Fruit fly (Drosophila melanogaster) whole organism, embryonic: ENCODE results near the gene CG3224.
A peak's percentile ranks its signal among the peaks of the same experiment; 100 is the strongest.

Experiments used
- ATbp ChIP-seq: fragments of 200-800 bp; sonication (Bioruptor generic); optimal IDR thresholded peaks from 2 replicates; lab custom pipeline; 2017; ENCODE audit warnings: missing biosample characterization, mild to moderate bottlenecking, missing genetic modification characterization, missing genetic modification reagents
- Bteb2 ChIP-seq: fragments of 200-800 bp; sonication (Bioruptor generic); optimal IDR thresholded peaks from 2 replicates; lab custom pipeline; 2016; ENCODE audit warnings: missing biosample characterization, missing genetic modification characterization
- CG1647 ChIP-seq: fragments of 200-800 bp; sonication (Bioruptor generic); optimal IDR thresholded peaks from 3 replicates; lab custom pipeline; 2016; ENCODE audit warnings: missing biosample characterization, missing genetic modification characterization
- CG16813 ChIP-seq: fragments of 200-800 bp; sonication (Bioruptor generic); IDR thresholded peaks from 3 replicates; pipeline ENCODE4 v1.3.6; 2022; ENCODE audit warnings: missing biosample characterization, missing genetic modification characterization; ENCODE audit not compliant: partially characterized antibody
- CG17359 ChIP-seq: fragments of 200-800 bp; sonication (Bioruptor generic); optimal IDR thresholded peaks from 3 replicates; lab custom pipeline; 2018; ENCODE audit warnings: missing biosample characterization, mild to moderate bottlenecking, missing genetic modification characterization, moderate library complexity
- CG17361 ChIP-seq: fragments of 200-800 bp; sonication (Bioruptor generic); IDR thresholded peaks from 3 replicates; pipeline ENCODE4 v1.3.6; 2022; ENCODE audit warnings: missing biosample characterization, missing genetic modification characterization
- CG18011 ChIP-seq: fragments of 200-800 bp; sonication (Bioruptor generic); optimal IDR thresholded peaks from 2 replicates; lab custom pipeline; 2017; ENCODE audit warnings: missing biosample characterization, missing genetic modification characterization, mild to moderate bottlenecking, moderate library complexity, missing genotype
- CG18764 ChIP-seq: fragments of 200-800 bp; sonication (Bioruptor generic); optimal IDR thresholded peaks from 3 replicates; lab custom pipeline; 2016; ENCODE audit warnings: missing biosample characterization, missing genetic modification characterization
- CG2120 ChIP-seq: fragments of 200-800 bp; sonication (Bioruptor generic); optimal IDR thresholded peaks from 3 replicates; lab custom pipeline; 2016; ENCODE audit warnings: missing biosample characterization, missing genetic modification characterization
- CG2678 ChIP-seq: fragments of 200-800 bp; sonication (Bioruptor generic); optimal IDR thresholded peaks from 3 replicates; lab custom pipeline; 2019; ENCODE audit warnings: missing biosample characterization, mild to moderate bottlenecking, missing genetic modification characterization, moderate library complexity
- CG2889 ChIP-seq: fragments of 200-800 bp; sonication (Bioruptor generic); IDR thresholded peaks from 3 replicates; pipeline ENCODE4 v1.3.6; 2022; ENCODE audit warnings: missing biosample characterization, missing genetic modification characterization
- CG33557 ChIP-seq: fragments of 200-800 bp; sonication (Bioruptor generic); optimal IDR thresholded peaks from 2 replicates; lab custom pipeline; 2019; ENCODE audit warnings: missing biosample characterization, mild to moderate bottlenecking, missing genetic modification characterization, moderate library complexity
- CG5245 ChIP-seq: fragments of 200-800 bp; sonication (Bioruptor generic); optimal IDR thresholded peaks from 3 replicates; lab custom pipeline; 2016; ENCODE audit warnings: missing biosample characterization, missing genetic modification characterization
- CG7786 ChIP-seq: fragments of 200-800 bp; sonication (Bioruptor generic); optimal IDR thresholded peaks from 2 replicates; lab custom pipeline; 2016; ENCODE audit warnings: missing biosample characterization, missing genetic modification characterization
- CG8359 ChIP-seq: fragments of 200-800 bp; sonication (Bioruptor generic); optimal IDR thresholded peaks from 2 replicates; lab custom pipeline; 2017; ENCODE audit warnings: missing biosample characterization, mild to moderate bottlenecking, missing genetic modification characterization, borderline replicate concordance
- CoRest ChIP-seq: fragments of 200-800 bp; sonication (Bioruptor generic); optimal IDR thresholded peaks from 3 replicates; lab custom pipeline; 2018; ENCODE audit warnings: missing biosample characterization, mild to moderate bottlenecking, missing genetic modification characterization, moderate library complexity
- Deaf1 ChIP-seq: fragments of 200-800 bp; optimal IDR thresholded peaks from 3 replicates; lab custom pipeline; 2019; ENCODE audit warnings: missing biosample characterization, mild to moderate bottlenecking, missing genetic modification characterization, moderate library complexity
- Dll ChIP-seq: fragments of 200-800 bp; sonication (Bioruptor generic); IDR thresholded peaks from 4 replicates; pipeline ENCODE4 v1.3.6; 2022; ENCODE audit warnings: missing biosample characterization, missing genetic modification characterization; ENCODE audit not compliant: partially characterized antibody
- Doc3 ChIP-seq: fragments of 200-800 bp; sonication (Bioruptor generic); IDR thresholded peaks from 3 replicates; pipeline ENCODE4 v1.3.6; 2022; ENCODE audit warnings: missing biosample characterization, missing genetic modification characterization; ENCODE audit not compliant: partially characterized antibody
- HLH3B ChIP-seq: fragments of 200-800 bp; sonication (Bioruptor generic); IDR thresholded peaks from 2 replicates; pipeline ENCODE4 v1.3.6; 2022; ENCODE audit warnings: missing biosample characterization, missing genetic modification characterization
- Kr ChIP-seq: fragments of 200-800 bp; sonication (Bioruptor generic); optimal IDR thresholded peaks from 2 replicates; lab custom pipeline; 2017; ENCODE audit warnings: missing biosample characterization, mild to moderate bottlenecking, missing genetic modification characterization
- Myb ChIP-seq: fragments of 200-800 bp; sonication (Bioruptor generic); optimal IDR thresholded peaks from 2 replicates; lab custom pipeline; 2016; ENCODE audit warnings: missing biosample characterization, missing genetic modification characterization
- Sin3A ChIP-seq: fragments of >200 bp; optimal IDR thresholded peaks from 2 replicates; lab custom pipeline; 2018
- Sox100B ChIP-seq: fragments of 200-800 bp; sonication (Bioruptor generic); optimal IDR thresholded peaks from 3 replicates; lab custom pipeline; 2018; ENCODE audit warnings: missing biosample characterization, mild to moderate bottlenecking, missing genetic modification characterization
- Sox102F ChIP-seq: fragments of 200-800 bp; sonication (Bioruptor generic); optimal IDR thresholded peaks from 2 replicates; lab custom pipeline; 2018; ENCODE audit warnings: missing biosample characterization, mild to moderate bottlenecking, missing genetic modification characterization, moderate library complexity
- Spps ChIP-seq: fragments of 200-800 bp; sonication (Bioruptor generic); optimal IDR thresholded peaks from 2 replicates; lab custom pipeline; 2018; ENCODE audit warnings: missing biosample characterization, mild to moderate bottlenecking, missing genetic modification characterization
- Sry-β ChIP-seq: fragments of 200-800 bp; sonication (Bioruptor generic); optimal IDR thresholded peaks from 2 replicates; lab custom pipeline; 2018; ENCODE audit warnings: missing biosample characterization, mild to moderate bottlenecking, missing genetic modification characterization, moderate library complexity
- Tbp ChIP-seq: fragments of >200 bp; optimal IDR thresholded peaks from 2 replicates; lab custom pipeline; 2018; ENCODE audit warnings: missing biosample characterization, missing genetic modification characterization
- amos ChIP-seq: fragments of 200-800 bp; sonication (Bioruptor generic); IDR thresholded peaks from 2 replicates; pipeline ENCODE4 v1.3.6; 2022; ENCODE audit warnings: missing biosample characterization, missing genetic modification characterization; ENCODE audit not compliant: partially characterized antibody
- bsh ChIP-seq, 2 experiments: fragments of 200-800 bp; sonication (Bioruptor generic); optimal IDR thresholded peaks; 2 replicates each; lab custom pipeline; 2017 to 2018; ENCODE audit warnings: mild to moderate bottlenecking in 2 of 2, missing biosample characterization in 2 of 2, missing genetic modification characterization in 2 of 2, moderate library complexity in 1 of 2
- disco-r ChIP-seq: fragments of 200-800 bp; sonication (Bioruptor generic); optimal IDR thresholded peaks from 2 replicates; lab custom pipeline; 2016; ENCODE audit warnings: missing biosample characterization, missing genetic modification characterization
- dmrt11E ChIP-seq: fragments of 200-800 bp; sonication (Bioruptor generic); optimal IDR thresholded peaks from 3 replicates; lab custom pipeline; 2018; ENCODE audit warnings: missing biosample characterization, mild to moderate bottlenecking, missing genetic modification characterization, moderate library complexity
- dmrt99B ChIP-seq: fragments of 200-800 bp; sonication (Bioruptor generic); optimal IDR thresholded peaks from 2 replicates; lab custom pipeline; 2018; ENCODE audit warnings: missing biosample characterization, mild to moderate bottlenecking, missing genetic modification characterization, moderate library complexity
- dysf ChIP-seq: fragments of 200-800 bp; sonication (Bioruptor generic); IDR thresholded peaks from 3 replicates; pipeline ENCODE4 v1.3.6; 2022; ENCODE audit warnings: missing biosample characterization, missing genetic modification characterization
- emc ChIP-seq: fragments of 200-800 bp; sonication (Bioruptor generic); optimal IDR thresholded peaks from 2 replicates; lab custom pipeline; 2016; ENCODE audit warnings: missing biosample characterization, missing genetic modification characterization
- fd102C ChIP-seq: fragments of 200-800 bp; sonication (Bioruptor generic); optimal IDR thresholded peaks from 2 replicates; lab custom pipeline; 2018; ENCODE audit warnings: missing biosample characterization, mild to moderate bottlenecking, missing genetic modification characterization, moderate library complexity
- grau ChIP-seq: fragments of 200-800 bp; optimal IDR thresholded peaks from 3 replicates; lab custom pipeline; 2019; ENCODE audit warnings: missing biosample characterization, mild to moderate bottlenecking, missing genetic modification characterization, moderate library complexity
- kni ChIP-seq: fragments of 200-800 bp; sonication (Bioruptor generic); optimal IDR thresholded peaks from 3 replicates; lab custom pipeline; 2017; ENCODE audit warnings: mild to moderate bottlenecking, missing biosample characterization, missing genetic modification reagents, missing genetic modification characterization
- lola ChIP-seq, 3 experiments: fragments of >200 bp in 2 of 3; fragments of 200-800 bp in 1 of 3; sonication (Bioruptor generic) in 1 of 3; optimal IDR thresholded peaks; 2 replicates each; lab custom pipeline; 2017 to 2019; ENCODE audit warnings: missing biosample characterization in 3 of 3, missing genetic modification characterization in 3 of 3, mild to moderate bottlenecking in 1 of 3, moderate library complexity in 1 of 3
- nerfin-1 ChIP-seq: fragments of 200-800 bp; sonication (Bioruptor generic); optimal IDR thresholded peaks from 3 replicates; lab custom pipeline; 2019; ENCODE audit warnings: missing biosample characterization, mild to moderate bottlenecking, missing genetic modification characterization, moderate library complexity
- pros ChIP-seq: fragments of 200-800 bp; sonication (Bioruptor generic); optimal IDR thresholded peaks from 3 replicates; lab custom pipeline; 2019; ENCODE audit warnings: missing biosample characterization, mild to moderate bottlenecking, missing genetic modification characterization, moderate library complexity
- sd ChIP-seq: fragments of 200-800 bp; sonication (Bioruptor generic); optimal IDR thresholded peaks from 3 replicates; lab custom pipeline; 2018; ENCODE audit warnings: missing biosample characterization, mild to moderate bottlenecking, missing genetic modification characterization, moderate library complexity
- sqz ChIP-seq: fragments of 200-800 bp; sonication (Bioruptor generic); optimal IDR thresholded peaks from 3 replicates; lab custom pipeline; 2018; ENCODE audit warnings: missing biosample characterization, mild to moderate bottlenecking, missing genetic modification characterization
- stwl ChIP-seq: fragments of 200-800 bp; sonication (Bioruptor generic); optimal IDR thresholded peaks from 3 replicates; lab custom pipeline; 2018; ENCODE audit warnings: missing biosample characterization, mild to moderate bottlenecking, missing genetic modification characterization, moderate library complexity
- sug ChIP-seq: fragments of 200-800 bp; optimal IDR thresholded peaks from 2 replicates; lab custom pipeline; 2019; ENCODE audit warnings: missing biosample characterization, mild to moderate bottlenecking, missing genetic modification characterization, moderate library complexity
- vnd ChIP-seq: fragments of 200-800 bp; sonication (Bioruptor generic); IDR thresholded peaks from 3 replicates; pipeline ENCODE4 v1.3.6; 2022; ENCODE audit warnings: missing biosample characterization, missing genetic modification characterization; ENCODE audit not compliant: partially characterized antibody
- wdn ChIP-seq: fragments of 200-800 bp; sonication (Bioruptor generic); IDR thresholded peaks from 2 replicates; pipeline ENCODE4 v1.3.6; 2022; ENCODE audit warnings: missing biosample characterization, missing genetic modification characterization
- yki ChIP-seq: fragments of >200 bp; optimal IDR thresholded peaks from 3 replicates; lab custom pipeline; 2018

CG3224 gene

dm6 chrX:6678635-6679501 lies 17.6 kb upstream of the CG3224 start, which contains the start of gene ND-ASHI (continued):
- TF ChIP-seq CG5245 (peak; percentile 94), ATbp (peak; percentile 91), Sox100B (GFP tag; lab: Kevin White, UChicago) (peak; percentile 86), Sox102F (peak; percentile 92), amos (GFP tag; lab: Robert Waterston, UW) (no peak), bsh (GFP tag; optimal IDR thresholded peaks at IDR 0.05; lab: Kevin White, UChicago) (peak; percentile 93 to 94), Myb (peak; percentile 79), sd (peak; percentile 86), Sin3A (lab: Kevin White, UChicago) (no peak), Kr (GFP tag; lab: Kevin White, UChicago) (no peak), CG18764 (peak; percentile 85), dmrt99B (tag; lab: Kevin White, UChicago) (peak; percentile 94), yki (lab: Kevin White, UChicago) (no peak), CG1647 (GFP tag; lab: Kevin White, UChicago) (peak; percentile 93), Deaf1 (no peak), stwl (tag; lab: Kevin White, UChicago) (peak; percentile 9), CG33557 (GFP tag; lab: Kevin White, UChicago) (peak; percentile 81), nerfin-1 (tag; lab: Kevin White, UChicago) (peak; percentile 83), sqz (GFP tag; lab: Kevin White, UChicago) (no peak), wdn (GFP tag; lab: Robert Waterston, UW) (peak; percentile 97), grau (peak; percentile 92), sug (tag; lab: Kevin White, UChicago) (peak; percentile 90), CG17361 (GFP tag; lab: Robert Waterston, UW) (peak; percentile 91), pros (GFP tag; lab: Kevin White, UChicago) (no peak), Dll (GFP tag; lab: Robert Waterston, UW) (no peak), CG18011 (GFP tag; lab: Kevin White, UChicago) (peak; percentile 84), Bteb2 (GFP tag; lab: Kevin White, UChicago) (peak; percentile 93), dmrt11E (peak; percentile 84), CG7786 (peak; percentile 88), CoRest (peak; percentile 92), fd102C (GFP tag; lab: Kevin White, UChicago) (peak; percentile 15), HLH3B (peak; percentile 95), Sry-β (GFP tag; lab: Kevin White, UChicago) (peak; percentile 37), CG2678 (tag; lab: Kevin White, UChicago) (peak; percentile 96), disco-r (GFP tag; lab: Kevin White, UChicago) (peak; percentile 90), Doc3 (no peak), Tbp (GFP tag; lab: Kevin White, UChicago) (no peak), CG17359 (peak; percentile 95), emc (GFP tag; lab: Kevin White, UChicago) (peak; percentile 88), CG2120 (peak; percentile 98), dysf (GFP tag; lab: Robert Waterston, UW) (peak; percentile 96), Spps (tag; lab: Kevin White, UChicago) (peak; percentile 82), CG16813 (no peak), CG2889 (GFP tag; lab: Robert Waterston, UW) (peak; percentile 91), lola (GFP tag; optimal IDR thresholded peaks at IDR 0.05; lab: Kevin White, UChicago) (peak in 1 of 3 experiments; percentile 76), vnd (GFP tag; lab: Robert Waterston, UW) (no peak), CG8359 (peak; percentile 80), kni (GFP tag; lab: Kevin White, UChicago) (peak; percentile 34)
